Fruit fly (Drosophila melanogaster) whole organism: ENCODE measurements around the gene CAH5.

Experiments used
- CG8478 ChIP-seq: fragments of >200 bp; optimal IDR thresholded peaks from 2 replicates; lab custom pipeline; 2018; ENCODE audit warnings: inconsistent platforms
- Dll ChIP-seq: fragments of >200 bp; optimal IDR thresholded peaks from 2 replicates; lab custom pipeline; 2017
- EcR ChIP-seq, 2 experiments: fragments of >200 bp; optimal IDR thresholded peaks; 2 replicates each; lab custom pipeline; 2017; ENCODE audit warnings: missing biosample characterization in 2 of 2, missing genetic modification characterization in 2 of 2, missing genetic modification reagents in 2 of 2
- psq ChIP-seq: fragments of >200 bp; optimal IDR thresholded peaks from 2 replicates; lab custom pipeline; 2017
- usp ChIP-seq: fragments of >200 bp; optimal IDR thresholded peaks from 2 replicates; lab custom pipeline; 2017; ENCODE audit warnings: missing biosample characterization, missing genetic modification characterization, mixed read lengths

DNA sequence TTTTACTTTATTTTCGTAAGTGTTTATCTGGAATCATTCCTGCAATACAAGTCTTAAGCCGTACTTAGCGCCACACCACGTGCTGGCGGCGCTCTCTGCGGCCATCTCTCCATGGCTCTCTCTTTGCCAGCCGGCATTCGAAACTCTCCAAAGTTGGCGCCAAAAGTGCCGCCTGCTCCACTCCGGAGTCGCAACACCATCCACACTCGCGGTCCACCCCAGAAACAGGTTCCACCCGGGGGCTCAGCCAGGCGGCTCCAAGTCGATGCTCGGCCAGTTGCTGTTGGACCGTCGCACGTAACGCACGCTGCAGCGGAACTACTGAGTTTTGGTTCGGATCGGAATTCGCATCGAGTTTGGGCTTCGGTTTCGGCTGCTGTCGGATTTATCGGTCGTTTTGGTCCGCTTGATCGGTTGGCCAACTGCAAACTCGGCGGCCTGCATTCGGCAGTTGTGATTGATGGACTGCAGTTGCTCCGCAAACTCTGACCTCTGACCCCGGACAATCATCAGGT lies 48.5 kb downstream of the CAH5 start, which contains the start of gene CG34347:
- TF ChIP-seq psq (lab: Kevin White, UChicago) = no peak
- no peak for TF ChIP-seq CG8478 (lab: Kevin White, UChicago)
- TF ChIP-seq usp (GFP tag; lab: Kevin White, UChicago) = no peak
- peak; percentile 19 for TF ChIP-seq Dll (lab: Kevin White, UChicago)
- TF ChIP-seq EcR (GFP tag; optimal IDR thresholded peaks at IDR 0.05; lab: Kevin White, UChicago) = no peak
